Fruit fly (Drosophila melanogaster): ENCODE data around the gene CG6441.

Gene CG6441

DNA sequence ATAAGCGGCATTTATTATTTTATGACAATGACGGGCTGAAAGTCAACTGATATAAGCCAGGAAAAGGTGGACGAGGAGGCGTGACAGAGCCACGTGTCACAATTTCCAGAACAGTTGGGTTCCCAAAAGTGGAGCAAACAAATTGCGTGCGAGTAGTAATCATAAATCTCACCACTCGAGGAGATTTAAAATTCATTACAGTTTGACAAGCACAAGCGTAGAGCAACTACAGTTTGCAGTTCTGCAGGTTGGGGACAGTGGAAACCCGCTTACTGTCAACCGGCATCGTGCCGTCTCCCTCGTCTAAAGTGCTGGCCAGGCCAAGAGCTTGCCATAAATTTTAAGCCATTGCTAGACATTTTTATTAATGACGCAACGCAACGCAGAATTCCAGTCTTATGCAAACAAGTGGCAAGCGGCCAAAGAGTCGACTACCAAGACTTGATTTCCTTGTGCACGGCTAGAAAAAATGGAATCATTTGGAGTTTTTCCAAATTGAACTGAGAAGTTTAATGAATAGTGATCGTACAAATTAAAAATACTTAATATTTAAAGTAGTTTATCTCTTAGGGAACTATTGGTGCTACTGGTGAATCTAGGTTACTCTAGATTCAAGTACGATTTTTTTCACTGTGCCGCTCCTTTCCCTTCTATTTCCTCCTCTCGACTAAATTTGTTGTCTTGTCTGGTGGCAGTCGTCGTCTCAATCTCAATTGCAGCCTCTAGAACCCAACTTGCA lies 39.0 kb downstream of the CG6441 start:
- TF ChIP-seq CG8478 (optimal IDR thresholded peaks at IDR 0.05) (no peak), CTCF (optimal IDR thresholded peaks at IDR 0.05) (no peak)

DNA sequence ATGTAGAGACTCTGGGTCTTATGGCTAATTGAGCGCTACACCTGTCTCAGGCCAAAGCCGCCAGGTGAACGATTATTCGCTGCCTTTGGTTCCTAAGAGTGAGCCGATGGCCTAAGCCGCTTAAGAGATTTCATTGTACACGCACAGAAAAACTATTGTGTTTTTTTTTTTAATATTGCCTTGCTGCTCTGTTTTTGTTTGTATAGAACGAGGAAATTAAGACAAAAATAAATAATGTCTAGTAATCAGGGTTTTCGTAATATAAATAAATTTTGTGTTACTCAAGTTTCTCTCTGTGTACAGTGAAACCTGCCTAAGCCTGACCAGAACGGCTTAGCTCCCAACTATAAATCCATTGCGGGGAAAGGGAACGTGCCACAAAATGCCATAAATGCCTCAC lies 40.9 kb downstream of the CG6441 start:
- TF ChIP-seq CG8478 (optimal IDR thresholded peaks at IDR 0.05) (no peak), CTCF (optimal IDR thresholded peaks at IDR 0.05) (no peak)

DNA sequence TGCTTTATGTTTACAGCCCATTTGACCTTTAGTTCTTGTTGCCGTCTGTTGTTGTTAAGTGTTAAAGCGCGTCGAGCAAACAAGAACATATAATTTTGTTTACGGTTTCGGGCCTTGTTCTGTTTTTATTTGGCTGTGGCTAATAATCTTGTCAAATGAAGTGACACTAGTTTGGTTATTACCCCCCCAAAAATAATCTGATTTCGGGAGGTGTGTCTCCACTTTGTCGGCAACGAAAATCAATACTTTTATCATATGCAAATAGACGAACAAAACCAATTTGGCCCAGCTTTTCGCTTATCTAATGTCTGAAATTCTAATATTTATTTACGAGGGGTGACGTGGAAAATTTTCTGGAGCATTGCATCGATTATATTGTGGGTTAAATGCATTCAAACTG lies 44.4 kb downstream of the CG6441 start:
- TF ChIP-seq CTCF (optimal IDR thresholded peaks at IDR 0.05): no peak
- TF ChIP-seq CG8478 (optimal IDR thresholded peaks at IDR 0.05): no peak

DNA sequence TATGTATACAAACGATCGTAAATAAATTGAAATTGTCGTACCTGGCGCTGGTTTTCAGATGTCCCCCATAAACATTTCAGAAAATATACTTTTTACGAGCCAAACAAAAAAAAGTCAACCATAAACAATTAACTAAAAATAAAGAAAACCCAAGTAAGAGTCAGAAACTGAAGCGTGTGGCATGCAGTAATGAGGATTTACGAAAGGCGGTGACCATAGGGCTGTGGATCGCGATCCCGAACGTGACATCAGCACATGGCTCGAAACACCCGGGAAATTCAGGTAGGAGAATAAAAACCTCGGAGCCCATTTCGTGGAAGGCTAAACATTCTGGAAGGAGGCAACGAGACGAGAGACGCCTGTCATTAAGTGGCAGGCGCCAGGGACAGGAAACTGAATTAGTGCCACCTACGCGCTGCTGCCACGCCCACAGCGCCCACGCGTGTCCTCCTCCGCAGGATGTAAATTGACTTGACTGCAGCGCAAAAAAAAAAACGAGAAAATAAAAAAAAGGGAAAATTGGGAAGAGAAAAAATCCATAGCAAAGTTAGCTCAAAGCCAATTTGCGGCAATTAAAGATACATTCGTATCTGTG lies 45.2 kb downstream of the CG6441 start:
- TF ChIP-seq CG8478 (optimal IDR thresholded peaks at IDR 0.05): no peak
- TF ChIP-seq CTCF (optimal IDR thresholded peaks at IDR 0.05): no peak

DNA sequence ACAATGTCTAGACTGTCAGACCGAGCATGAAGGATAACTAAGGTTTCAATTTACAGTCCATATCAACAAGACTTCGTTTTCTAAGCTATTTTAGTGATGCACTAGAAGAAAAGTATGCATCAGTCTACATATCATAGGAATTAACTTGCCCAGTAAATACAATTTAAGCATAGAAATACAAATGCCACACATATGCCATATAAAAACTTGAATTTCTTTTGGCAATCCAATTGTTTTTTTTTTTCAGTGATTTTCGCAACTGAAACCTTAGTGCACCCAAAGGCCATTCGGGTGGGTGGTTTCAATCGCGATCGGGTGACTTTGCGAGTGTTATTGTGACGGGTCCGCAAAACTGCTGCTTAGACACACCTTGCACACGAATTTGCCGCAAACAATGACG lies 46.1 kb downstream of the CG6441 start:
- no peak for TF ChIP-seq CTCF (optimal IDR thresholded peaks at IDR 0.05)
- TF ChIP-seq CG8478 (optimal IDR thresholded peaks at IDR 0.05): no peak

DNA sequence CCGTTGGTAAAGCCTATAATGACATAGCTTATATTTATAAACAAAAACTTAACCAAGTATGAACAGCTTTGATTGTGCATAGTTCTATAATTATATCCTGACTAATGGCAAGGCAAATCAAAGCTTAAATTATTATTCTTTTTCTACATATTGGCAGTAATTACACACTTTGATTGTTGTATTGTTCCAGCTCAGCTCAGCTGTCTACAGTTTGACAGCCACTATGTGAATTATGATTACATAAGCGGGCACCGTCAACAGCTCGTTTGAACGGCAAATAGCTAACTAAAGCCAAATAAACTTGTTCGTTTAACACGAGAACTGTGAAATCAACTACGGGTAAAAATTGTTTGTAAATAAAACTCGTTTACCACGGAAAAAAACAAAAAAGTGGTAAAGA lies 47.1 kb downstream of the CG6441 start:
- TF ChIP-seq CTCF (optimal IDR thresholded peaks at IDR 0.05): no peak
- TF ChIP-seq CG8478 (optimal IDR thresholded peaks at IDR 0.05): no peak

DNA sequence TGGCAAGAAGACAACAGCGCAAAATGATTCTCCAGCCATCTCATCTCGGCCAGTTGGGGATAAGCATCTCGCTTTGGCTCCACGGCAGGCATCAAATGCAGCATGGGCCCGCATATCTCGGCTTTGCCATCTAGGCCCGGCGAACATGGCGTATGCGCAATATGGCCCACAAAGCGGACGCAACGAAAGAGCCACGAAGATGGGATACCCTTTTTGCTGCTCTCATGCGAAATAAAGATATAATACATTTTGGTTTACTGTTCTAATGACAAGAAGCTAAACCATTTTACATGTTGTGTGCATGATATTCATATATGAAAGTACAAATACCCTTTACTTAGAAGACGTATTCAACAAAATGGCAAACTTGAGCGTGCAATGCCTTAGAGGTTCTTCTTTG lies 48.2 kb downstream of the CG6441 start:
- no peak for TF ChIP-seq CG8478 (optimal IDR thresholded peaks at IDR 0.05)

DNA sequence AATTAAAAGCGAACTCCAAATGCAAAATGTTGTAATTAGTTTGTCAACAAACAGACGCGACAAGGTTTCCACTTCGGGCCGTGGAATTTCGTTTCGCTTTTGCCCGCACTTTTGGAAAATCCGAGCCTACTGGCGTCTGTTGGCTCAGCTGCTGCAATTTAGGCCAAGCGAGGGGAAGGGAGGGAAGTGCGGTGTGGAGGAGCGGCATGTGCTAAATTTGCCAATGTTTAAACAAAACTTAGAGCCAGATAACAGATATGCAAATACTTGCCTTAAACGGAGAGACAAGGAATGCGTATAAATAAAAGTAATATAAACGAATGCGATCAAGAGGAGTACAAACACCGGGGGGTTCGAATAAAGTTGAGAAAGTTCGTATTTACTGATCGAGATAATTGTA lies 49.1 kb downstream of the CG6441 start:
- no peak for TF ChIP-seq CTCF (optimal IDR thresholded peaks at IDR 0.05)
- TF ChIP-seq CG8478 (optimal IDR thresholded peaks at IDR 0.05): no peak

DNA sequence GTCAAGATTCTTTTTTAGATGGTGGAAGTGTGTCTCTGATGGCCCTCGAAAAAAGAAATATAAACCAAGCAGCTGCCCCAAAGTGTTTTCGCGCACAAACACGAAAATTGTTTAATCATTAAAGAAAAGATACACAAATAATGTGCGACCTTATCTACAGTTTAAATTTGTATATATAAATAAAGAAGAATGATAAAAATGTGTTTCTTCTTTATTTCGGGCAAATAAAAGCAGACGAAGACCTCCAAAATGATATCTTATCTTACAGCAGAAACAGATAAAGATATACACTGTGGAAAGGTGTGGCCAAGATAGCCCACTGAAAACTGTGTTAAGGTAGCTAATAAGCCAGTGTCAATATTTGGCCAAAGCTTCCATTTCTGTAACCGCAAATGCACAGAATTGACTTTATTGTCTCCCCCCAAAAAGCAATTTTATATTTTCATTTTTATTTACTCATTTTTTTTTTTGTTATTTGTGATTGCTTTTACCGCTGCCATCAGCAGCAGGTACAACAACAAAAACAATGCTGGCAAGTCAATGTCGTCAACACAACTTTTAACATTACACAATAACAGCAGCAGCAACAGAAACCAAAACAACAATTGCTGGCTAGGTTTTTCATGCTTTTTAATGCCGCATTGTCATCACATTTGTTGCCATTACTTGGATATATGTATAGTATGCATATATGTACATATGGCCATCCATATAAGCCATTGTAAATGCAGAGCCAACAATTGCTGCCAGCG lies 50.8 kb downstream of the CG6441 start:
- TF ChIP-seq CG8478 (optimal IDR thresholded peaks at IDR 0.05): no peak
- TF ChIP-seq CTCF (optimal IDR thresholded peaks at IDR 0.05): no peak

DNA sequence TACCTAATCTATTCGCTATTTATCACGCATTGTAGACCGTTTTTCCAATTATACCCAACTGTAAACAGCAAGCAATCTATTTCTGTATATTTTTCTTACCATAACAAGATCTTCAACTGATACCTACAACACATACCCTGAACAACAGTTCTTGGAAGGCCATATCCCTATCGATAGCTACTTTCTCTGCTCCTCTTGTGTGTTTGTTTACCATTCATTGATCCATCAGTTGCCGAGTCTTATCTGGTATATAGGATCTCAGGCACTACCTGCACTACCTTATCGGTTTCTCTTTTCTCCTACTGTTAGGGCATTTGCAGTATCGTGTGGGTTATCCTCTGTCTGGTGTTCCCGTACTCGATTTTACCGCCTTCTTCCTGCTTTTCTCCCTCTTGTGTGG lies 51.6 kb downstream of the CG6441 start:
- TF ChIP-seq CG8478 (optimal IDR thresholded peaks at IDR 0.05) (no peak), CTCF (optimal IDR thresholded peaks at IDR 0.05) (no peak)

All from S2 (cell line).